Fruit fly (Drosophila melanogaster) whole organism, embryonic: ENCODE data around the gene CG13995.

Experiments used
- Asciz ChIP-seq: fragments of 200-800 bp; sonication (Bioruptor generic); optimal IDR thresholded peaks from 2 replicates; lab custom pipeline; 2017; ENCODE audit warnings: missing biosample characterization, mild to moderate bottlenecking, missing genetic modification characterization, missing genetic modification reagents
- CG11247 ChIP-seq: fragments of 200-800 bp; sonication (Bioruptor generic); IDR thresholded peaks from 2 replicates; pipeline ENCODE4 v1.3.6; 2022; ENCODE audit warnings: missing biosample characterization, missing genetic modification characterization
- CG12071 ChIP-seq: fragments of 200-800 bp; sonication (Bioruptor generic); optimal IDR thresholded peaks from 3 replicates; lab custom pipeline; 2018; ENCODE audit warnings: missing biosample characterization, mild to moderate bottlenecking, missing genetic modification characterization
- CG13123 ChIP-seq: fragments of 200-800 bp; sonication (Bioruptor generic); optimal IDR thresholded peaks from 2 replicates; lab custom pipeline; 2016; ENCODE audit warnings: missing biosample characterization, missing genetic modification characterization
- CG13287 ChIP-seq: fragments of 200-800 bp; sonication (Bioruptor generic); IDR thresholded peaks from 2 replicates; pipeline ENCODE4 v1.3.6; 2022; ENCODE audit warnings: missing biosample characterization, missing genetic modification characterization; ENCODE audit not compliant: partially characterized antibody
- CG13296 ChIP-seq: fragments of 200-800 bp; sonication (Bioruptor generic); optimal IDR thresholded peaks from 3 replicates; lab custom pipeline; 2018; ENCODE audit warnings: missing biosample characterization, mild to moderate bottlenecking, missing genetic modification characterization
- CG14710 ChIP-seq: fragments of 200-800 bp; sonication (Bioruptor generic); optimal IDR thresholded peaks from 3 replicates; lab custom pipeline; 2019; ENCODE audit warnings: missing biosample characterization, mild to moderate bottlenecking, missing genetic modification characterization, moderate library complexity
- CG14860 ChIP-seq: fragments of 200-800 bp; sonication (Bioruptor generic); IDR thresholded peaks from 3 replicates; pipeline ENCODE4 v1.3.6; 2022; ENCODE audit warnings: missing biosample characterization, missing genetic modification characterization; ENCODE audit not compliant: partially characterized antibody
- CG15601 ChIP-seq: fragments of 200-800 bp; sonication (Bioruptor generic); optimal IDR thresholded peaks from 3 replicates; lab custom pipeline; 2019; ENCODE audit warnings: missing biosample characterization, mild to moderate bottlenecking, missing genetic modification characterization, moderate library complexity
- CG17186 ChIP-seq: fragments of 200-800 bp; sonication (Bioruptor generic); optimal IDR thresholded peaks from 3 replicates; lab custom pipeline; 2017; ENCODE audit warnings: missing biosample characterization, missing genetic modification reagents, missing genetic modification characterization
- CG17612 ChIP-seq: fragments of 200-800 bp; sonication (Bioruptor generic); IDR thresholded peaks from 2 replicates; pipeline ENCODE4 v1.3.6; 2022; ENCODE audit warnings: missing biosample characterization, missing genetic modification characterization
- CG17912 ChIP-seq: fragments of 200-800 bp; sonication (Bioruptor generic); optimal IDR thresholded peaks from 2 replicates; lab custom pipeline; 2018; ENCODE audit warnings: missing biosample characterization, mild to moderate bottlenecking, missing genetic modification characterization
- CG2678 ChIP-seq: fragments of 200-800 bp; sonication (Bioruptor generic); optimal IDR thresholded peaks from 3 replicates; lab custom pipeline; 2019; ENCODE audit warnings: missing biosample characterization, mild to moderate bottlenecking, missing genetic modification characterization, moderate library complexity
- CG2712 ChIP-seq: fragments of 200-800 bp; optimal IDR thresholded peaks from 3 replicates; lab custom pipeline; 2019; ENCODE audit warnings: missing biosample characterization, mild to moderate bottlenecking, missing genetic modification characterization, moderate library complexity
- CG30020 ChIP-seq: fragments of 200-800 bp; optimal IDR thresholded peaks from 2 replicates; lab custom pipeline; 2019; ENCODE audit warnings: missing biosample characterization, mild to moderate bottlenecking, missing genetic modification characterization, moderate library complexity
- CG34376 ChIP-seq: fragments of 200-800 bp; sonication (Bioruptor generic); optimal IDR thresholded peaks from 2 replicates; lab custom pipeline; 2018; ENCODE audit warnings: missing biosample characterization, mild to moderate bottlenecking, missing genetic modification characterization
- CG4360 ChIP-seq: fragments of 200-800 bp; sonication (Bioruptor generic); IDR thresholded peaks from 2 replicates; pipeline ENCODE4 v1.3.6; 2022; ENCODE audit warnings: missing biosample characterization, missing genetic modification characterization
- CG8089 ChIP-seq: fragments of 200-800 bp; sonication (Bioruptor generic); optimal IDR thresholded peaks from 3 replicates; lab custom pipeline; 2016; ENCODE audit warnings: missing biosample characterization, missing genetic modification characterization
- CG8388 ChIP-seq: fragments of 200-800 bp; sonication (Bioruptor generic); optimal IDR thresholded peaks from 2 replicates; lab custom pipeline; 2019; ENCODE audit warnings: missing biosample characterization, mild to moderate bottlenecking, missing genetic modification characterization, moderate library complexity
- CG8765 ChIP-seq: fragments of 200-800 bp; sonication (Bioruptor generic); IDR thresholded peaks from 2 replicates; pipeline ENCODE4 v1.3.6; 2022; ENCODE audit warnings: missing biosample characterization, missing genetic modification characterization
- Dek ChIP-seq: fragments of 200-800 bp; sonication (Bioruptor generic); optimal IDR thresholded peaks from 3 replicates; lab custom pipeline; 2019; ENCODE audit warnings: missing biosample characterization, mild to moderate bottlenecking, missing genetic modification characterization, moderate library complexity
- Dll ChIP-seq: fragments of 200-800 bp; sonication (Bioruptor generic); IDR thresholded peaks from 4 replicates; pipeline ENCODE4 v1.3.6; 2022; ENCODE audit warnings: missing biosample characterization, missing genetic modification characterization; ENCODE audit not compliant: partially characterized antibody
- Dref ChIP-seq: fragments of 200-800 bp; sonication (Bioruptor generic); IDR thresholded peaks from 2 replicates; pipeline ENCODE4 v1.3.6; 2022; ENCODE audit warnings: missing biosample characterization, missing genetic modification characterization
- Elba2 ChIP-seq: fragments of 200-800 bp; sonication (Bioruptor generic); optimal IDR thresholded peaks from 3 replicates; lab custom pipeline; 2016; ENCODE audit warnings: missing biosample characterization, missing genetic modification characterization
- Hey ChIP-seq: fragments of 200-800 bp; sonication (Bioruptor generic); optimal IDR thresholded peaks from 3 replicates; lab custom pipeline; 2018; ENCODE audit warnings: missing biosample characterization, mild to moderate bottlenecking, missing genetic modification characterization
- MESR4 ChIP-seq: fragments of 200-800 bp; sonication (Bioruptor generic); optimal IDR thresholded peaks from 2 replicates; lab custom pipeline; 2018; ENCODE audit warnings: missing biosample characterization, mild to moderate bottlenecking, missing genetic modification characterization, moderate library complexity
- MTF-1 ChIP-seq: fragments of 200-800 bp; sonication (Bioruptor generic); optimal IDR thresholded peaks from 2 replicates; lab custom pipeline; 2018; ENCODE audit warnings: missing biosample characterization, mild to moderate bottlenecking, missing genetic modification characterization, borderline replicate concordance
- Med ChIP-seq: fragments of 200-800 bp; sonication (Bioruptor generic); peaks from one replicate; lab custom pipeline; 2016; ENCODE audit warnings: missing biosample characterization, missing genetic modification characterization, mild to moderate bottlenecking, inconsistent platforms, moderate library complexity
- Rx ChIP-seq: fragments of 200-800 bp; sonication (Bioruptor generic); IDR thresholded peaks from 2 replicates; pipeline ENCODE4 v1.3.6; 2022; ENCODE audit warnings: missing biosample characterization, missing genetic modification characterization
- aop ChIP-seq: fragments of 200-800 bp; sonication (Bioruptor generic); IDR thresholded peaks from 2 replicates; pipeline ENCODE4 v1.3.6; 2022; ENCODE audit warnings: missing biosample characterization, missing genetic modification characterization
- cad ChIP-seq: fragments of >200 bp; optimal IDR thresholded peaks from 2 replicates; lab custom pipeline; 2017; ENCODE audit warnings: missing biosample characterization, missing genetic modification characterization
- chn ChIP-seq: fragments of 200-800 bp; sonication (Bioruptor generic); optimal IDR thresholded peaks from 2 replicates; lab custom pipeline; 2016; ENCODE audit warnings: missing biosample characterization, missing genetic modification characterization
- corto ChIP-seq: fragments of 200-800 bp; sonication (Bioruptor generic); optimal IDR thresholded peaks from 2 replicates; lab custom pipeline; 2016; ENCODE audit warnings: missing biosample characterization, mild to moderate bottlenecking, missing genetic modification characterization, moderate library complexity
- grau ChIP-seq: fragments of 200-800 bp; optimal IDR thresholded peaks from 3 replicates; lab custom pipeline; 2019; ENCODE audit warnings: missing biosample characterization, mild to moderate bottlenecking, missing genetic modification characterization, moderate library complexity
- grn ChIP-seq: fragments of 200-800 bp; sonication (Bioruptor generic); optimal IDR thresholded peaks from 3 replicates; lab custom pipeline; 2017; ENCODE audit warnings: missing biosample characterization, missing genetic modification characterization
- hkb ChIP-seq, 2 experiments: fragments of 200-800 bp in 1 of 2; fragments of >200 bp in 1 of 2; sonication (Bioruptor generic) in 1 of 2; IDR thresholded peaks in 1 of 2; optimal IDR thresholded peaks in 1 of 2; 2 replicates each; pipeline versions ENCODE4 v1.3.6 to Lab custom; 2017 to 2022; ENCODE audit warnings: missing biosample characterization in 1 of 2, missing genetic modification characterization in 1 of 2
- kah ChIP-seq: fragments of 200-800 bp; sonication (Bioruptor generic); optimal IDR thresholded peaks from 2 replicates; lab custom pipeline; 2018; ENCODE audit warnings: missing biosample characterization, mild to moderate bottlenecking, missing genetic modification characterization
- org-1 ChIP-seq: fragments of 200-800 bp; sonication (Bioruptor generic); optimal IDR thresholded peaks from 2 replicates; lab custom pipeline; 2017; ENCODE audit warnings: missing biosample characterization, missing genetic modification characterization
- peb ChIP-seq: fragments of 200-800 bp; sonication (Bioruptor generic); IDR thresholded peaks from 2 replicates; pipeline ENCODE4 v1.3.6; 2022; ENCODE audit warnings: missing biosample characterization, missing genetic modification characterization
- repo ChIP-seq: fragments of 200-800 bp; sonication (Bioruptor generic); optimal IDR thresholded peaks from 2 replicates; lab custom pipeline; 2016; ENCODE audit warnings: missing biosample characterization, missing genetic modification characterization
- rib ChIP-seq: fragments of 200-800 bp; sonication (Bioruptor generic); IDR thresholded peaks from 2 replicates; pipeline ENCODE4 v1.3.6; 2022; ENCODE audit warnings: missing biosample characterization, missing genetic modification characterization
- run ChIP-seq: fragments of 200-800 bp; sonication (Bioruptor generic); optimal IDR thresholded peaks from 3 replicates; lab custom pipeline; 2018; ENCODE audit warnings: missing biosample characterization, mild to moderate bottlenecking, missing genetic modification characterization
- schlank ChIP-seq: fragments of 200-800 bp; sonication (Bioruptor generic); optimal IDR thresholded peaks from 2 replicates; lab custom pipeline; 2018; ENCODE audit warnings: missing biosample characterization, mild to moderate bottlenecking, missing genetic modification characterization
- sob ChIP-seq: fragments of 200-800 bp; sonication (Bioruptor generic); IDR thresholded peaks from 2 replicates; pipeline ENCODE4 v1.3.6; 2022; ENCODE audit warnings: missing biosample characterization, missing genetic modification characterization
- tio ChIP-seq: fragments of 200-800 bp; sonication (Bioruptor generic); optimal IDR thresholded peaks from 2 replicates; lab custom pipeline; 2017; ENCODE audit warnings: missing biosample characterization, missing genetic modification characterization, inconsistent platforms
- vvl ChIP-seq: fragments of 200-800 bp; sonication (Bioruptor generic); IDR thresholded peaks from 2 replicates; pipeline ENCODE4 v1.3.6; 2022; ENCODE audit warnings: missing biosample characterization, missing genetic modification characterization
- z ChIP-seq: fragments of 200-800 bp; sonication (Bioruptor generic); IDR thresholded peaks from 3 replicates; pipeline ENCODE4 v1.3.6; 2022; ENCODE audit warnings: missing biosample characterization, missing genetic modification characterization

Gene CG13995

DNA sequence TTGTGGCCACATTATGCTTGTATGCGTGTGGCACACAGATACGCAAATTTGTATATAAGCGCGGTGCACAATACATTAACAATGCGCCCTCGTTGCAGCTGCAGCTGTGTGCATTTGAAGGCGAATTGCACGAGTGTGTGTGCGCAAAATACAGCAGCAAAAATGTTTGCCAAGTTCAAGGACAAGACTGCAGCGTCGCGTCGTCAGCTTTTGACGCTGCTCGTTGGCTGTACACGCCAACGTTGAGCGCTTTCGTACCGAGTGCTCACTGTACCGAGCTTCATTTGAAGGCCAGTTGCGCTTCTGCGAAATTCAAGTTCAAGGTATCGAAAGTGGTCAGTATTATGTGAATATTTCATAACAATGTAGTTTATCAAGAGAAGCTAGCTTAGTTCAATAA lies 32.7 kb downstream of the CG13995 start:
- TF ChIP-seq Med (GFP tag; lab: Kevin White, UChicago) (peak; percentile 13), CG8765 (GFP tag; lab: Robert Waterston, UW) (0 out of 2 replicates have a peak, but pooled peaks have one; percentile 33), CG2712 (tag; lab: Kevin White, UChicago) (no peak), chn (GFP tag; lab: Kevin White, UChicago) (no peak), CG14710 (no peak), CG14860 (GFP tag; lab: Robert Waterston, UW) (no peak), CG30020 (tag; lab: Kevin White, UChicago) (no peak), CG17912 (GFP tag; lab: Kevin White, UChicago) (no peak), sob (peak; percentile 27; the same call in 1 of the 2 replicates), org-1 (GFP tag; lab: Kevin White, UChicago) (no peak), CG4360 (no peak), Dek (tag; lab: Kevin White, UChicago) (no peak), corto (no peak), peb (GFP tag; lab: Robert Waterston, UW) (no peak), MESR4 (GFP tag; lab: Kevin White, UChicago) (no peak), grau (peak; percentile 5), MTF-1 (GFP tag; lab: Kevin White, UChicago) (no peak), tio (no peak), CG8089 (no peak)
- TF ChIP-seq, all 482 proteins: peak for 4

DNA sequence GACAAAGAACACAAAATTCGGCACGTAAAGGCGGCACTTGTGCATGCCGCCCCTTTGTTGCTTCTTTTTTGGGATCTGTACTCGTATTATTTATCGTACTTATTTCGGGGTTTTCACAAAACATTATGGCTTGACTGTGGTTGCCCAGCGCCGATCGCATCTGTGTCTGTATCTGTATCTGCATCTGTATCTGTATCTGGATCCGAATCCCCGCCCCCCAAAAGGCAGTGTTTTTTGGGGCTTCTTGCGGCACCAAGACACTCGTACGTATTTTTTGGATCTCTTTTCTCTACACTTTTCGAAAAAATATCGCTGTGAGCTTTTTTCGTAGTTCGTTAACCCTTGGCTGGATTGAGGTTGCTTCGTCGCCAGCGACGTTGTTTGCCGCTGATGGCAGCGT lies 33.6 kb downstream of the CG13995 start:
- TF ChIP-seq CG17612 (no peak), grn (peak; percentile 44), hkb (optimal IDR thresholded peaks at IDR 0.05; lab: Kevin White, UChicago) (peak; percentile 4), hkb (GFP tag; IDR thresholded peaks at IDR 0.05; lab: Robert Waterston, UW) (no peak), CG13287 (no peak), run (tag; lab: Kevin White, UChicago) (no peak), CG13123 (GFP tag; lab: Kevin White, UChicago) (no peak), CG13296 (GFP tag; lab: Kevin White, UChicago) (no peak)

DNA sequence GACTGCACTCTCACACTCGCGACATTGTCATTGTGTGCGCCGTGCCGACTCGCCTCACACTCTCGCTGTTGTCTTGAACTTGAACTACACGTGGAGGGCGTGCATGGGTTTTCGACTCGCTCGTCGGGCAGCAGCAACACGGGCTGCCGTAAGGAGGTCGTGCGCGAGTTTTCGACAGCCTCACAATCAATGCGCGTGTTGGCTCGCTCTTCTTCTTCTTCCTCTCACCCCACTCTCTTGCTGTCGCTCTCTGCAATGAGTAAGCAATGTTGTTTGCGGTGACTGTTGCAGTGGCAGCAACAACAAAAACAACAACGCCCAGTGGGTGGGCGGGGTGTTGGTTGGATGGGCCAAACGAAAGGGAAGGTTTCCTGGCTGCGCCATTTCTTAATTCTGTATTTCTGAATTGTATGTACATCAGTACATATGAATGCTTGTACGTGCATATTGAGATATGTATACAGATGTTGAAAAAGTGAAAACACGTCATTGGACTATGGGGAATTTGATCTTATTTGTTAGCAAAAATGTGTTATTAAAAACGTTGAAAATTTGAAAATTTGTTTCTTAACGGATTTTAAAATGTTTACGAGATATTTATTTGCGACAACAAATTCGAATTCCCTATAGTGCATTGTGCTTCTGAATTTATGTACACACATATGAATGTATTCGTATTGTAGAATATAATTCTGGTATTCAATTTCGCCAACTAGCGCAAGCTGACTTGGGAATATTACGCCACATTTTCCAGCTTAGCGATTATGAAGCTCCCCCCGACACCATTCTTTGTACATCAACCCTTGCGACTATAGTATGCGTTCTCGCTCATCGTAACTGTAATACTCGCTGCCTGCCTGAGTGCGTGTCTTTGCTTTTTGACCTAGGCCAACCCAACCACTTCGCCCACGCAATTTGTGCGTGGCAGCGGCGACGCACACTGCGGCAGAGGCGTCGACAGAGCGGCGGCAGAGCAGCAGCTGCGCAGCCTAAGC lies 34.6 kb downstream of the CG13995 start:
- peak; percentile 59 for TF ChIP-seq Elba2 (GFP tag; lab: Kevin White, UChicago)
- TF ChIP-seq Dll (GFP tag; lab: Robert Waterston, UW), result peak; percentile 36; the same call in 1 of the 4 replicates
- peak; percentile 36 for TF ChIP-seq CG15601
- peak; percentile 47 for TF ChIP-seq kah (GFP tag; lab: Kevin White, UChicago)
- TF ChIP-seq CG34376, result peak; percentile 58
- TF ChIP-seq CG12071 (GFP tag; lab: Kevin White, UChicago), result no peak
- TF ChIP-seq Rx (GFP tag; lab: Robert Waterston, UW), result no peak
- peak; percentile 91 for TF ChIP-seq z
- TF ChIP-seq Hey (tag; lab: Kevin White, UChicago), result peak; percentile 96
- no peak for TF ChIP-seq CG17186
- TF ChIP-seq rib (GFP tag; lab: Robert Waterston, UW), result peak; percentile 77
- peak; percentile 7 for TF ChIP-seq CG2712 (tag; lab: Kevin White, UChicago)
- peak; percentile 61 for TF ChIP-seq vvl (GFP tag; lab: Robert Waterston, UW)
- TF ChIP-seq repo (GFP tag; lab: Kevin White, UChicago), result peak; percentile 40
- peak; percentile 38 for TF ChIP-seq CG8388 (GFP tag; lab: Kevin White, UChicago)
- TF ChIP-seq schlank (tag; lab: Kevin White, UChicago), result no peak
- peak; percentile 19 for TF ChIP-seq Asciz (GFP tag; lab: Kevin White, UChicago)
- no peak for TF ChIP-seq aop (GFP tag; lab: Robert Waterston, UW)
- TF ChIP-seq CG11247 (GFP tag; lab: Robert Waterston, UW), result no peak
- TF ChIP-seq CG2678 (tag; lab: Kevin White, UChicago), result peak; percentile 30
- no peak for TF ChIP-seq Dref (GFP tag; lab: Robert Waterston, UW)
- TF ChIP-seq cad (GFP tag; lab: Kevin White, UChicago), result no peak
